Fruit fly (Drosophila melanogaster) whole organism, embryonic: ENCODE data around the gene fz4.

Experiments used
- ATbp ChIP-seq: fragments of 200-800 bp; sonication (Bioruptor generic); optimal IDR thresholded peaks from 2 replicates; lab custom pipeline; 2017; ENCODE audit warnings: missing biosample characterization, mild to moderate bottlenecking, missing genetic modification characterization, missing genetic modification reagents
- Adf1 ChIP-seq: fragments of 200-800 bp; sonication (Bioruptor generic); IDR thresholded peaks from 2 replicates; pipeline ENCODE4 v1.3.6; 2022; ENCODE audit warnings: missing biosample characterization, missing genetic modification characterization
- Bgb ChIP-seq: fragments of 200-800 bp; sonication (Bioruptor generic); IDR thresholded peaks from 2 replicates; pipeline ENCODE4 v1.3.6; 2022; ENCODE audit warnings: missing biosample characterization, missing genetic modification characterization; ENCODE audit not compliant: partially characterized antibody
- Blimp-1 ChIP-seq: fragments of 200-800 bp; sonication (Bioruptor generic); optimal IDR thresholded peaks from 3 replicates; lab custom pipeline; 2018; ENCODE audit warnings: missing biosample characterization, missing genetic modification characterization, mild to moderate bottlenecking, moderate library complexity, missing genetic modification reagents
- BtbVII ChIP-seq: fragments of 200-800 bp; sonication (Bioruptor generic); optimal IDR thresholded peaks from 3 replicates; lab custom pipeline; 2017; ENCODE audit warnings: missing biosample characterization, mild to moderate bottlenecking, missing genetic modification characterization
- CG11695 ChIP-seq: fragments of 200-800 bp; sonication (Bioruptor generic); IDR thresholded peaks from 3 replicates; pipeline ENCODE4 v1.3.6; 2022; ENCODE audit warnings: missing biosample characterization, missing genetic modification characterization
- CG12219 ChIP-seq: fragments of 200-800 bp; sonication (Bioruptor generic); optimal IDR thresholded peaks from 3 replicates; lab custom pipeline; 2018; ENCODE audit warnings: missing biosample characterization, mild to moderate bottlenecking, missing genetic modification characterization
- CG12391 ChIP-seq: fragments of 200-800 bp; sonication (Bioruptor generic); optimal IDR thresholded peaks from 3 replicates; lab custom pipeline; 2018; ENCODE audit warnings: missing biosample characterization, mild to moderate bottlenecking, missing genetic modification characterization, moderate library complexity
- CG1602 ChIP-seq: fragments of 200-800 bp; sonication (Bioruptor generic); optimal IDR thresholded peaks from 3 replicates; lab custom pipeline; 2016; ENCODE audit warnings: missing biosample characterization, missing genetic modification characterization
- CG1647 ChIP-seq: fragments of 200-800 bp; sonication (Bioruptor generic); optimal IDR thresholded peaks from 3 replicates; lab custom pipeline; 2016; ENCODE audit warnings: missing biosample characterization, missing genetic modification characterization
- CG16863 ChIP-seq: fragments of 200-800 bp; sonication (Bioruptor generic); optimal IDR thresholded peaks from 3 replicates; lab custom pipeline; 2016; ENCODE audit warnings: missing biosample characterization, missing genetic modification characterization
- CG30403 ChIP-seq: fragments of 200-800 bp; sonication (Bioruptor generic); optimal IDR thresholded peaks from 3 replicates; lab custom pipeline; 2016; ENCODE audit warnings: missing biosample characterization, missing genetic modification characterization
- CG3163 ChIP-seq: fragments of 200-800 bp; sonication (Bioruptor generic); optimal IDR thresholded peaks from 3 replicates; lab custom pipeline; 2016; ENCODE audit warnings: missing biosample characterization, missing genetic modification characterization
- CG32532 ChIP-seq: fragments of 200-800 bp; sonication (Bioruptor generic); IDR thresholded peaks from 2 replicates; pipeline ENCODE4 v1.3.6; 2022; ENCODE audit warnings: missing biosample characterization, missing genetic modification characterization
- CG32767 ChIP-seq: fragments of 200-800 bp; sonication (Bioruptor generic); IDR thresholded peaks from 2 replicates; pipeline ENCODE4 v1.3.6; 2022; ENCODE audit warnings: missing biosample characterization, missing genetic modification characterization
- CG33213 ChIP-seq: fragments of 200-800 bp; sonication (Bioruptor generic); optimal IDR thresholded peaks from 3 replicates; lab custom pipeline; 2016; ENCODE audit warnings: missing biosample characterization, missing genetic modification characterization
- CG3407 ChIP-seq: fragments of 200-800 bp; sonication (Bioruptor generic); optimal IDR thresholded peaks from 2 replicates; lab custom pipeline; 2018; ENCODE audit warnings: missing biosample characterization, mild to moderate bottlenecking, missing genetic modification characterization
- CG43689 ChIP-seq: fragments of 200-800 bp; sonication (Bioruptor generic); IDR thresholded peaks from 2 replicates; pipeline ENCODE4 v1.3.6; 2022; ENCODE audit warnings: missing biosample characterization, missing genetic modification characterization
- CG4404 ChIP-seq: fragments of 200-800 bp; sonication (Bioruptor generic); IDR thresholded peaks from 2 replicates; pipeline ENCODE4 v1.3.6; 2022; ENCODE audit warnings: missing biosample characterization, missing genetic modification characterization
- CG7556 ChIP-seq: fragments of 200-800 bp; sonication (Bioruptor generic); optimal IDR thresholded peaks from 2 replicates; lab custom pipeline; 2017; ENCODE audit warnings: missing biosample characterization, mild to moderate bottlenecking, missing genetic modification characterization
- CG8388 ChIP-seq: fragments of 200-800 bp; sonication (Bioruptor generic); optimal IDR thresholded peaks from 2 replicates; lab custom pipeline; 2019; ENCODE audit warnings: missing biosample characterization, mild to moderate bottlenecking, missing genetic modification characterization, moderate library complexity
- CG8944 ChIP-seq: fragments of 200-800 bp; sonication (Bioruptor generic); optimal IDR thresholded peaks from 3 replicates; lab custom pipeline; 2016; ENCODE audit warnings: missing biosample characterization, missing genetic modification characterization
- CG9727 ChIP-seq: fragments of 200-800 bp; sonication (Bioruptor generic); optimal IDR thresholded peaks from 3 replicates; lab custom pipeline; 2017; ENCODE audit warnings: missing biosample characterization, mild to moderate bottlenecking, missing genetic modification characterization
- HHEX ChIP-seq: fragments of 200-800 bp; sonication (Bioruptor generic); optimal IDR thresholded peaks from 3 replicates; lab custom pipeline; 2017; ENCODE audit warnings: missing biosample characterization, mild to moderate bottlenecking, missing genetic modification characterization, missing genetic modification reagents
- Hmx ChIP-seq: fragments of 200-800 bp; sonication (Bioruptor generic); optimal IDR thresholded peaks from 2 replicates; lab custom pipeline; 2016; ENCODE audit warnings: missing biosample characterization, missing genetic modification characterization
- Lpt ChIP-seq: fragments of >200 bp; optimal IDR thresholded peaks from 2 replicates; lab custom pipeline; 2018; ENCODE audit warnings: missing biosample characterization, missing genetic modification characterization
- Neu2 ChIP-seq: fragments of 200-800 bp; sonication (Bioruptor generic); optimal IDR thresholded peaks from 3 replicates; lab custom pipeline; 2016; ENCODE audit warnings: missing biosample characterization, missing genetic modification characterization, borderline replicate concordance
- Rx ChIP-seq: fragments of 200-800 bp; sonication (Bioruptor generic); IDR thresholded peaks from 2 replicates; pipeline ENCODE4 v1.3.6; 2022; ENCODE audit warnings: missing biosample characterization, missing genetic modification characterization
- Sry-β ChIP-seq: fragments of 200-800 bp; sonication (Bioruptor generic); optimal IDR thresholded peaks from 2 replicates; lab custom pipeline; 2018; ENCODE audit warnings: missing biosample characterization, mild to moderate bottlenecking, missing genetic modification characterization, moderate library complexity
- Trl ChIP-seq, 3 experiments: fragments of >200 bp in 2 of 3; fragments of 200-800 bp in 1 of 3; sonication (Bioruptor generic) in 1 of 3; optimal IDR thresholded peaks; 2 replicates in 1 of 3; 3 replicates in 2 of 3; lab custom pipeline; 2016 to 2017; ENCODE audit warnings: missing biosample characterization in 1 of 3, missing genetic modification characterization in 1 of 3
- Xbp1 ChIP-seq: fragments of 200-800 bp; sonication (Bioruptor generic); optimal IDR thresholded peaks from 3 replicates; lab custom pipeline; 2016; ENCODE audit warnings: missing biosample characterization, mild to moderate bottlenecking, missing genetic modification characterization
- ara ChIP-seq: fragments of 200-800 bp; sonication (Bioruptor generic); IDR thresholded peaks from 2 replicates; pipeline ENCODE4 v1.3.6; 2022; ENCODE audit warnings: missing biosample characterization, missing genetic modification characterization
- cg ChIP-seq: fragments of 200-800 bp; sonication (Bioruptor generic); optimal IDR thresholded peaks from 3 replicates; lab custom pipeline; 2019; ENCODE audit warnings: missing biosample characterization, mild to moderate bottlenecking, missing genetic modification characterization, moderate library complexity
- dan ChIP-seq: fragments of 200-800 bp; sonication (Bioruptor generic); IDR thresholded peaks from 2 replicates; pipeline ENCODE4 v1.3.6; 2022; ENCODE audit warnings: missing biosample characterization, missing genetic modification characterization
- danr ChIP-seq: fragments of 200-800 bp; sonication (Bioruptor generic); IDR thresholded peaks from 2 replicates; pipeline ENCODE4 v1.3.6; 2022; ENCODE audit warnings: missing biosample characterization, missing genetic modification characterization
- dm ChIP-seq: fragments of 200-800 bp; sonication (Bioruptor generic); optimal IDR thresholded peaks from 3 replicates; lab custom pipeline; 2016; ENCODE audit warnings: missing biosample characterization, missing genetic modification characterization
- exex ChIP-seq: fragments of 200-800 bp; sonication (Bioruptor generic); optimal IDR thresholded peaks from 4 replicates; lab custom pipeline; 2018; ENCODE audit warnings: missing biosample characterization, mild to moderate bottlenecking, missing genetic modification characterization, moderate library complexity
- eyg ChIP-seq: fragments of 200-800 bp; sonication (Bioruptor generic); optimal IDR thresholded peaks from 3 replicates; lab custom pipeline; 2016; ENCODE audit warnings: missing biosample characterization, missing genetic modification characterization
- fd3F ChIP-seq: fragments of 200-800 bp; sonication (Bioruptor generic); optimal IDR thresholded peaks from 2 replicates; lab custom pipeline; 2018; ENCODE audit warnings: missing biosample characterization, mild to moderate bottlenecking, missing genetic modification characterization, moderate library complexity
- fu2 ChIP-seq: fragments of 200-800 bp; sonication (Bioruptor generic); optimal IDR thresholded peaks from 2 replicates; lab custom pipeline; 2016; ENCODE audit warnings: missing biosample characterization, missing genetic modification characterization
- gfzf ChIP-seq: fragments of 200-800 bp; sonication (Bioruptor generic); optimal IDR thresholded peaks from 2 replicates; lab custom pipeline; 2016; ENCODE audit warnings: missing biosample characterization, mild to moderate bottlenecking, missing genetic modification characterization, moderate library complexity
- kah ChIP-seq: fragments of 200-800 bp; sonication (Bioruptor generic); optimal IDR thresholded peaks from 2 replicates; lab custom pipeline; 2018; ENCODE audit warnings: missing biosample characterization, mild to moderate bottlenecking, missing genetic modification characterization
- lbe ChIP-seq: fragments of 200-800 bp; sonication (Bioruptor generic); optimal IDR thresholded peaks from 2 replicates; lab custom pipeline; 2016; ENCODE audit warnings: missing biosample characterization, mild to moderate bottlenecking, missing genetic modification characterization
- mld ChIP-seq: fragments of 200-800 bp; sonication (Bioruptor generic); IDR thresholded peaks from 3 replicates; pipeline ENCODE4 v1.3.6; 2022; ENCODE audit warnings: missing biosample characterization, missing genetic modification characterization; ENCODE audit not compliant: partially characterized antibody
- repo ChIP-seq: fragments of 200-800 bp; sonication (Bioruptor generic); optimal IDR thresholded peaks from 2 replicates; lab custom pipeline; 2016; ENCODE audit warnings: missing biosample characterization, missing genetic modification characterization
- sc ChIP-seq, 3 experiments: fragments of >200 bp in 2 of 3; fragments of 200-800 bp in 1 of 3; sonication (Bioruptor generic) in 1 of 3; optimal IDR thresholded peaks; 2 replicates in 2 of 3; 3 replicates in 1 of 3; lab custom pipeline; 2017; ENCODE audit warnings: mild to moderate bottlenecking in 1 of 3, missing biosample characterization in 1 of 3, missing genetic modification characterization in 1 of 3, missing genetic modification reagents in 1 of 3
- stc ChIP-seq: fragments of 200-800 bp; sonication (Bioruptor generic); IDR thresholded peaks from 2 replicates; pipeline ENCODE4 v1.3.6; 2022; ENCODE audit warnings: missing biosample characterization, missing genetic modification characterization
- toy ChIP-seq: fragments of 200-800 bp; sonication (Bioruptor generic); IDR thresholded peaks from 2 replicates; pipeline ENCODE4 v1.3.6; 2022; ENCODE audit warnings: missing biosample characterization, missing genetic modification characterization
- ttk ChIP-seq: fragments of 200-800 bp; sonication (Bioruptor generic); IDR thresholded peaks from 2 replicates; pipeline ENCODE4 v2.1.2; 2022; ENCODE audit warnings: missing biosample characterization, missing genetic modification characterization
- wor ChIP-seq: fragments of 200-800 bp; sonication (Bioruptor generic); IDR thresholded peaks from 2 replicates; pipeline ENCODE4 v1.3.6; 2022; ENCODE audit warnings: missing biosample characterization, missing genetic modification characterization

fz4 gene

dm6 chrX:7117729-7118128 is 7.6 kb upstream of the fz4 start (continued):
- no peak for TF ChIP-seq Hmx (GFP tag; lab: Kevin White, UChicago)
- peak; percentile 67 for TF ChIP-seq CG12391
- no peak for TF ChIP-seq sc (optimal IDR thresholded peaks at IDR 0.05; lab: Kevin White, UChicago)
- no peak for TF ChIP-seq sc (GFP tag; optimal IDR thresholded peaks at IDR 0.05; lab: Kevin White, UChicago)
- no peak for TF ChIP-seq Lpt
- 0 out of 2 replicates have a peak, but pooled peaks have one; percentile 38 for TF ChIP-seq stc (GFP tag; lab: Robert Waterston, UW)
- peak; percentile 71 for TF ChIP-seq CG4404 (GFP tag; lab: Robert Waterston, UW)
- no peak for TF ChIP-seq dan
- no peak for TF ChIP-seq CG32767 (GFP tag; lab: Robert Waterston, UW)
- peak; percentile 57 for TF ChIP-seq HHEX (GFP tag; lab: Kevin White, UChicago)
- TF ChIP-seq ttk (GFP tag; lab: Robert Waterston, UW), result peak; percentile 35; the same call in 1 of the 2 replicates
- peak; percentile 44 for TF ChIP-seq wor
- no peak for TF ChIP-seq CG33213 (GFP tag; lab: Kevin White, UChicago)
- no peak for TF ChIP-seq CG8944 (GFP tag; lab: Kevin White, UChicago)
- TF ChIP-seq CG8388 (GFP tag; lab: Kevin White, UChicago), result peak; percentile 61
- TF ChIP-seq danr (GFP tag; lab: Robert Waterston, UW), result 0 out of 2 replicates have a peak, but pooled peaks have one; percentile 15
- peak; percentile 60 for TF ChIP-seq CG30403
- peak; percentile 31 for TF ChIP-seq CG1602 (GFP tag; lab: Kevin White, UChicago)
- no peak for TF ChIP-seq gfzf (GFP tag; lab: Kevin White, UChicago)
- TF ChIP-seq Sry-β, result no peak
- TF ChIP-seq CG1647 (GFP tag; lab: Kevin White, UChicago), result peak; percentile 15
- TF ChIP-seq toy (GFP tag; lab: Robert Waterston, UW), result no peak
- no peak for TF ChIP-seq exex
- TF ChIP-seq fu2 (GFP tag; lab: Kevin White, UChicago), result no peak
- TF ChIP-seq BtbVII (GFP tag; lab: Kevin White, UChicago), result peak; percentile 35
- no peak for TF ChIP-seq CG43689 (GFP tag; lab: Robert Waterston, UW)
- no peak for TF ChIP-seq dm (GFP tag; lab: Kevin White, UChicago)
- TF ChIP-seq cg (GFP tag; lab: Kevin White, UChicago), result peak; percentile 80
- no peak for TF ChIP-seq repo
- no peak for TF ChIP-seq Bgb (GFP tag; lab: Robert Waterston, UW)
- TF ChIP-seq Xbp1 (GFP tag; lab: Kevin White, UChicago), result peak; percentile 65
- peak; percentile 61 for TF ChIP-seq ATbp (GFP tag; lab: Kevin White, UChicago)
- no peak for TF ChIP-seq eyg (GFP tag; lab: Kevin White, UChicago)
- no peak for TF ChIP-seq Adf1 (GFP tag; lab: Robert Waterston, UW)
- TF ChIP-seq Trl (optimal IDR thresholded peaks at IDR 0.05; lab: Kevin White, UChicago), result no peak
- peak; percentile 3 for TF ChIP-seq Trl (GFP tag; optimal IDR thresholded peaks at IDR 0.05; lab: Kevin White, UChicago)
- TF ChIP-seq mld, result no peak
- TF ChIP-seq CG3407 (GFP tag; lab: Kevin White, UChicago), result peak; percentile 47
- 0 out of 3 replicates have a peak, but pooled peaks have one; percentile 27 for TF ChIP-seq CG11695 (GFP tag; lab: Robert Waterston, UW)
- TF ChIP-seq CG3163 (GFP tag; lab: Kevin White, UChicago), result no peak
- peak; percentile 8 for TF ChIP-seq fd3F (GFP tag; lab: Kevin White, UChicago)
- TF ChIP-seq Blimp-1 (GFP tag; lab: Kevin White, UChicago), result peak; percentile 59
- TF ChIP-seq CG12219 (GFP tag; lab: Kevin White, UChicago), result peak; percentile 65
- peak; percentile 57 for TF ChIP-seq ara (GFP tag; lab: Robert Waterston, UW)
- peak; percentile 74 for TF ChIP-seq CG7556 (GFP tag; lab: Kevin White, UChicago)
- no peak for TF ChIP-seq Neu2 (GFP tag; lab: Kevin White, UChicago)
- TF ChIP-seq kah (GFP tag; lab: Kevin White, UChicago), result no peak
- no peak for TF ChIP-seq lbe (GFP tag; lab: Kevin White, UChicago)
- TF ChIP-seq Rx (GFP tag; lab: Robert Waterston, UW), result peak; percentile 43
- TF ChIP-seq CG9727 (GFP tag; lab: Kevin White, UChicago), result peak; percentile 83
- peak; percentile 3 for TF ChIP-seq CG16863 (GFP tag; lab: Kevin White, UChicago)
- peak; percentile 52; the same call in 1 of the 2 replicates for TF ChIP-seq CG32532 (GFP tag; lab: Robert Waterston, UW)
